Comparison of ENCODE assay signal across 3 fruit fly cellular contexts in genomic region chrX:18483261-18484218, dm6.
TF ChIP-seq lines count a peak whose summit lies in the region.

Hayan (minus strand) TSS chrX:18483772.

TF ChIP-seq in whole organism, embryonic, 481 proteins besides CTCF, POLR2A, EP300 and RAD21 (continued from another document and continues in another):
- no peak for TF ChIP-seq run (tag; optimal IDR thresholded peaks at IDR 0.05; lab: Kevin White, UChicago)
- TF ChIP-seq Elba2 (GFP tag; optimal IDR thresholded peaks at IDR 0.05; lab: Kevin White, UChicago), result no peak
- TF ChIP-seq CG17829 (tag; optimal IDR thresholded peaks at IDR 0.05; lab: Kevin White, UChicago), result no peak
- no peak for TF ChIP-seq CkIIα-i1 (GFP tag; IDR thresholded peaks at IDR 0.05; lab: Robert Waterston, UW)
- no peak for TF ChIP-seq Bgb (GFP tag; IDR thresholded peaks at IDR 0.05; lab: Robert Waterston, UW; ENCODE audit: partially characterized antibody)
- TF ChIP-seq CG10147 (GFP tag; optimal IDR thresholded peaks at IDR 0.05; lab: Kevin White, UChicago), result no peak
- TF ChIP-seq so (GFP tag; IDR thresholded peaks at IDR 0.05; lab: Robert Waterston, UW), result no peak
- no peak for TF ChIP-seq CG8359 (GFP tag; optimal IDR thresholded peaks at IDR 0.05; lab: Kevin White, UChicago; ENCODE audit: borderline replicate concordance)
- TF ChIP-seq ftz-f1 (GFP tag; optimal IDR thresholded peaks at IDR 0.05; lab: Kevin White, UChicago), result no peak
- no peak for TF ChIP-seq CG13296 (GFP tag; optimal IDR thresholded peaks at IDR 0.05; lab: Kevin White, UChicago)
- no peak for TF ChIP-seq CG14710 (tag; optimal IDR thresholded peaks at IDR 0.05; lab: Kevin White, UChicago)
- TF ChIP-seq bigmax (GFP tag; optimal IDR thresholded peaks at IDR 0.05; lab: Kevin White, UChicago), result no peak
- no peak for TF ChIP-seq CHES-1-like (GFP tag; optimal IDR thresholded peaks at IDR 0.05; lab: Kevin White, UChicago)
- TF ChIP-seq CG12769 (tag; optimal IDR thresholded peaks at IDR 0.05; lab: Kevin White, UChicago), result peak; percentile 15
- TF ChIP-seq CG2889 (GFP tag; IDR thresholded peaks at IDR 0.05; lab: Robert Waterston, UW), result no peak
- TF ChIP-seq ac (GFP tag; optimal IDR thresholded peaks at IDR 0.05; lab: Kevin White, UChicago), result no peak
- no peak for TF ChIP-seq Chrac-16 (GFP tag; optimal IDR thresholded peaks at IDR 0.05; lab: Kevin White, UChicago)
- TF ChIP-seq CG10543 (GFP tag; optimal IDR thresholded peaks at IDR 0.05; lab: Kevin White, UChicago), result peak; percentile 64
- TF ChIP-seq grau (tag; optimal IDR thresholded peaks at IDR 0.05; lab: Kevin White, UChicago), result no peak
- TF ChIP-seq Dll (GFP tag; IDR thresholded peaks at IDR 0.05; lab: Robert Waterston, UW; ENCODE audit: partially characterized antibody), result no peak
- no peak for TF ChIP-seq BtbVII (GFP tag; optimal IDR thresholded peaks at IDR 0.05; lab: Kevin White, UChicago)
- no peak for TF ChIP-seq CG12071 (GFP tag; optimal IDR thresholded peaks at IDR 0.05; lab: Kevin White, UChicago)
- TF ChIP-seq B-H2 (GFP tag; optimal IDR thresholded peaks at IDR 0.05; lab: Kevin White, UChicago), result no peak
- no peak for TF ChIP-seq NK7.1 (GFP tag; optimal IDR thresholded peaks at IDR 0.05; lab: Kevin White, UChicago)
- no peak for TF ChIP-seq CG7987 (GFP tag; optimal IDR thresholded peaks at IDR 0.05; lab: Kevin White, UChicago)
- no peak for TF ChIP-seq cg (GFP tag; optimal IDR thresholded peaks at IDR 0.05; lab: Kevin White, UChicago)
- TF ChIP-seq MBD-R2 (GFP tag; IDR thresholded peaks at IDR 0.05; lab: Robert Waterston, UW), result no peak
- no peak for TF ChIP-seq ci (GFP tag; IDR thresholded peaks at IDR 0.05; lab: Robert Waterston, UW)
- TF ChIP-seq dysf (GFP tag; IDR thresholded peaks at IDR 0.05; lab: Robert Waterston, UW), result no peak
- no peak for TF ChIP-seq ham (GFP tag; IDR thresholded peaks at IDR 0.05; lab: Robert Waterston, UW)
- no peak for TF ChIP-seq Oaz (GFP tag; IDR thresholded peaks at IDR 0.05; lab: Robert Waterston, UW)
- no peak for TF ChIP-seq sisA (GFP tag; IDR thresholded peaks at IDR 0.05; lab: Robert Waterston, UW)
- no peak for TF ChIP-seq CG5245 (GFP tag; optimal IDR thresholded peaks at IDR 0.05; lab: Kevin White, UChicago)
- no peak for TF ChIP-seq chif (GFP tag; optimal IDR thresholded peaks at IDR 0.05; lab: Kevin White, UChicago)
- TF ChIP-seq sna (GFP tag; IDR thresholded peaks at IDR 0.05; lab: Robert Waterston, UW; ENCODE audit: partially characterized antibody), result no peak; the same call in 1 of the 2 replicates
- TF ChIP-seq Scr (GFP tag; IDR thresholded peaks at IDR 0.05; lab: Robert Waterston, UW; ENCODE audit: partially characterized antibody), result no peak
- no peak for TF ChIP-seq Mes4 (GFP tag; optimal IDR thresholded peaks at IDR 0.05; lab: Kevin White, UChicago)
- no peak for TF ChIP-seq br (optimal IDR thresholded peaks at IDR 0.05; lab: Kevin White, UChicago)
- no peak for TF ChIP-seq D (optimal IDR thresholded peaks at IDR 0.05; lab: Kevin White, UChicago)
- no peak for TF ChIP-seq D (GFP tag; optimal IDR thresholded peaks at IDR 0.05; lab: Kevin White, UChicago)
- TF ChIP-seq ken (GFP tag; IDR thresholded peaks at IDR 0.05; lab: Robert Waterston, UW), result no peak
- TF ChIP-seq CG13775 (GFP tag; optimal IDR thresholded peaks at IDR 0.05; lab: Kevin White, UChicago), result no peak
- TF ChIP-seq Camta (GFP tag; optimal IDR thresholded peaks at IDR 0.05; lab: Kevin White, UChicago), result no peak
- peak in 1 of 2 experiments; percentile 17 for TF ChIP-seq Pdp1 (GFP tag; optimal IDR thresholded peaks at IDR 0.05; lab: Kevin White, UChicago)
- peak; percentile 64 for TF ChIP-seq Deaf1 (tag; optimal IDR thresholded peaks at IDR 0.05; lab: Kevin White, UChicago)
- TF ChIP-seq repo (GFP tag; optimal IDR thresholded peaks at IDR 0.05; lab: Kevin White, UChicago), result no peak

TF ChIP-seq in whole organism, prepupa, 60 proteins besides CTCF, POLR2A, EP300 and RAD21 (continued from another document):
- TF ChIP-seq CG6792 (GFP tag; optimal IDR thresholded peaks at IDR 0.05; lab: Kevin White, UChicago) (peak; percentile 6), Met (GFP tag; optimal IDR thresholded peaks at IDR 0.05; lab: Kevin White, UChicago) (no peak), CG15336 (GFP tag; IDR thresholded peaks at IDR 0.05; lab: Robert Waterston, UW) (peak; percentile 33; the same call in 1 of the 2 replicates), Sox102F (GFP tag; optimal IDR thresholded peaks at IDR 0.05; lab: Kevin White, UChicago) (peak; percentile 46), CG31627 (GFP tag; optimal IDR thresholded peaks at IDR 0.05; lab: Kevin White, UChicago) (no peak), CG6854 (GFP tag; optimal IDR thresholded peaks at IDR 0.05; lab: Kevin White, UChicago) (peak; percentile 88), CG10669 (GFP tag; optimal IDR thresholded peaks at IDR 0.05; lab: Kevin White, UChicago) (peak; percentile 16), CG34406 (GFP tag; optimal IDR thresholded peaks at IDR 0.05; lab: Kevin White, UChicago) (peak; percentile 17), CG8319 (GFP tag; optimal IDR thresholded peaks at IDR 0.05; lab: Kevin White, UChicago) (peak; percentile 44), Eip75B (GFP tag; optimal IDR thresholded peaks at IDR 0.05; lab: Kevin White, UChicago) (peak; percentile 27), CG3032 (tag; optimal IDR thresholded peaks at IDR 0.05; lab: Kevin White, UChicago) (peak; percentile 20), Smox (GFP tag; optimal IDR thresholded peaks at IDR 0.05; lab: Kevin White, UChicago) (peak; percentile 17), Sox14 (GFP tag; optimal IDR thresholded peaks at IDR 0.05; lab: Kevin White, UChicago) (peak; percentile 23), esn (GFP tag; optimal IDR thresholded peaks at IDR 0.05; lab: Kevin White, UChicago) (peak; percentile 21), CG16779 (tag; optimal IDR thresholded peaks at IDR 0.05; lab: Kevin White, UChicago) (peak; percentile 63), Ets96B (tag; optimal IDR thresholded peaks at IDR 0.05; lab: Kevin White, UChicago) (peak; percentile 24), Eip78C (GFP tag; lab: Kevin White, UChicago) (peak; percentile 64), eg (GFP tag; IDR thresholded peaks at IDR 0.05; lab: Robert Waterston, UW) (peak; percentile 41; the same call in 1 of the 3 replicates), net (GFP tag; optimal IDR thresholded peaks at IDR 0.05; lab: Kevin White, UChicago) (peak; percentile 44)
TF ChIP-seq in whole organism, prepupa: peak in this region for 32.

TF ChIP-seq in whole organism, wandering third instar larva, 38 proteins besides CTCF, POLR2A, EP300 and RAD21 (continued from another document):
- TF ChIP-seq tai (GFP tag; optimal IDR thresholded peaks at IDR 0.05; lab: Kevin White, UChicago) (no peak), Jra (GFP tag; optimal IDR thresholded peaks at IDR 0.05; lab: Kevin White, UChicago) (no peak), jim (GFP tag; optimal IDR thresholded peaks at IDR 0.05; lab: Kevin White, UChicago) (no peak), GATAd (GFP tag; optimal IDR thresholded peaks at IDR 0.05; lab: Kevin White, UChicago) (no peak), psq (GFP tag; optimal IDR thresholded peaks at IDR 0.05; lab: Kevin White, UChicago) (no peak), CG9705 (GFP tag; optimal IDR thresholded peaks at IDR 0.05; lab: Kevin White, UChicago) (no peak), fru (GFP tag; optimal IDR thresholded peaks at IDR 0.05; lab: Kevin White, UChicago) (peak; percentile 45), Rel (GFP tag; optimal IDR thresholded peaks at IDR 0.05; lab: Kevin White, UChicago) (no peak), Rel (tag; optimal IDR thresholded peaks at IDR 0.05; lab: Kevin White, UChicago) (peak; percentile 89), brk (GFP tag; optimal IDR thresholded peaks at IDR 0.05; lab: Kevin White, UChicago) (no peak), OdsH (GFP tag; optimal IDR thresholded peaks at IDR 0.05; lab: Kevin White, UChicago) (no peak)
